Worm (Caenorhabditis elegans) whole organism, early embryonic: ENCODE data around the gene R01H2.8.

ENCODE experiments used
- B0310.2 ChIP-seq: sonication (generic microtip); optimal IDR thresholded peaks from 2 replicates; lab custom pipeline; 2016; ENCODE audit warnings: mild to moderate bottlenecking, missing genetic modification characterization, missing compliant biosample characterization
- F13C5.2 ChIP-seq: sonication (generic microtip); optimal IDR thresholded peaks from 2 replicates; lab custom pipeline; 2017; ENCODE audit warnings: mild to moderate bottlenecking, missing genetic modification characterization, inconsistent platforms, missing compliant biosample characterization
- aly-1 ChIP-seq: sonication (generic microtip); optimal IDR thresholded peaks from 2 replicates; lab custom pipeline; 2016; ENCODE audit warnings: missing genetic modification characterization, missing compliant biosample characterization
- ama-1 ChIP-seq: fragments of 150-350 bp; optimal IDR thresholded peaks from 2 replicates; lab custom pipeline; 2014
- ceh-13 ChIP-seq: fragments of 200-800 bp; sonication (Bioruptor generic); optimal IDR thresholded peaks from 2 replicates; lab custom pipeline; 2018; ENCODE audit warnings: mild to moderate bottlenecking, missing genetic modification characterization, missing compliant biosample characterization
- ceh-36 ChIP-seq: sonication (generic microtip); optimal IDR thresholded peaks from 2 replicates; lab custom pipeline; 2016; ENCODE audit warnings: missing genetic modification characterization, inconsistent platforms, missing compliant biosample characterization
- ets-7 ChIP-seq: sonication (generic microtip); optimal IDR thresholded peaks from 2 replicates; lab custom pipeline; 2016; ENCODE audit warnings: missing genotype, missing genetic modification characterization, missing compliant biosample characterization
- flt-1 ChIP-seq: fragments of 200-800 bp; sonication (Bioruptor generic); IDR thresholded peaks from 2 replicates; pipeline ENCODE4 v1.3.6; 2022; ENCODE audit warnings: missing genetic modification characterization, missing compliant biosample characterization
- hmbx-1 ChIP-seq: sonication (generic microtip); optimal IDR thresholded peaks from 2 replicates; lab custom pipeline; 2016; ENCODE audit warnings: mild to moderate bottlenecking, missing genetic modification characterization, missing compliant biosample characterization
- hmg-4 ChIP-seq: fragments of 200-800 bp; sonication (Bioruptor generic); optimal IDR thresholded peaks from 2 replicates; lab custom pipeline; 2018; ENCODE audit warnings: mild to moderate bottlenecking, missing genetic modification characterization, missing compliant biosample characterization
- hnd-1 ChIP-seq: sonication (generic microtip); optimal IDR thresholded peaks from 2 replicates; lab custom pipeline; 2016; ENCODE audit warnings: missing genetic modification characterization, missing compliant biosample characterization
- pes-1 ChIP-seq: fragments of 200-800 bp; sonication (Bioruptor generic); IDR thresholded peaks from 2 replicates; pipeline ENCODE4 v1.3.6; 2022; ENCODE audit warnings: missing genetic modification reagents, missing genetic modification characterization, missing compliant biosample characterization
- scrt-1 ChIP-seq: fragments of 200-800 bp; sonication (Bioruptor generic); IDR thresholded peaks from 2 replicates; pipeline ENCODE4 v1.3.6; 2022; ENCODE audit warnings: missing genetic modification characterization, missing compliant biosample characterization
- sea-1 ChIP-seq: fragments of 200-800 bp; sonication (Bioruptor generic); conservative IDR thresholded peaks from 2 replicates; pipeline ENCODE4 v1.3.6; 2022; ENCODE audit warnings: missing genetic modification characterization, missing compliant biosample characterization
- tbx-11 ChIP-seq: fragments of 200-800 bp; sonication (Bioruptor generic); IDR thresholded peaks from 2 replicates; pipeline ENCODE4 v1.3.6; 2022; ENCODE audit warnings: missing genetic modification characterization, missing compliant biosample characterization
- tbx-37 ChIP-seq: fragments of 200-800 bp; sonication (Bioruptor generic); conservative IDR thresholded peaks from 2 replicates; pipeline ENCODE4 v1.3.6; 2022; ENCODE audit warnings: missing genetic modification reagents, missing genetic modification characterization, missing compliant biosample characterization
- tra-4 ChIP-seq: sonication (generic microtip); optimal IDR thresholded peaks from 2 replicates; lab custom pipeline; 2017; ENCODE audit warnings: missing genetic modification characterization, missing compliant biosample characterization

Gene R01H2.8

DNA sequence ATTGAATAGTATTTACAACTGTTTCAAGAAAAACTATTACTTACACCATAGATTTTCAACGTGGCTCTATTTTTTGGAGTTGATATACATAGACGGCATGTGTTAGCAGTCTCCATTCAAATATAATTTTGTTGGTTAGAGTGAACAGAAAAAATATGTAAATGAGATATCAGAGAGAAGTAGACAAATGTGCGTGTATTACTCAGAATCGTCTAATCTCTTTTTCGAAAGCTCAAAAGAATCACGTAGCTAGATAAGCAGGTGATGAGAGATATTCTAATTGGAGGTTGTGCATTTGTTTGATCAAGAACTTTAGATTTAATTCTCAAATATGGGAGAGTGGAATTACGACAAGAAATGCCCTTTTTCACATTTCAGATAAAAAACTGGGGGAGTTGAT is 21.7 kb downstream of the R01H2.8 start, which contains the start of gene ZK418.10:
ZK418.10 (minus strand) TSS at position 148 of the 400 bp plus-strand sequence.
- no peak for TF ChIP-seq tbx-37 (GFP tag; lab: Robert Waterston, UW)
- no peak for TF ChIP-seq scrt-1 (GFP tag; lab: Robert Waterston, UW)
- TF ChIP-seq flt-1 (GFP tag; lab: Robert Waterston, UW): no peak
- no peak for TF ChIP-seq hnd-1
- TF ChIP-seq tra-4: no peak
- no peak for TF ChIP-seq ets-7 (tag; lab: Kevin White, UChicago)
- no peak for TF ChIP-seq F13C5.2 (tag; lab: Kevin White, UChicago)
- no peak for TF ChIP-seq B0310.2
- no peak for TF ChIP-seq pes-1 (GFP tag; lab: Robert Waterston, UW)
- no peak for TF ChIP-seq tbx-11 (GFP tag; lab: Robert Waterston, UW)
- TF ChIP-seq ama-1: no peak
- TF ChIP-seq aly-1 (tag; lab: Kevin White, UChicago): no peak
- TF ChIP-seq hmg-4: no peak

- no peak for TF ChIP-seq ceh-13
- TF ChIP-seq hmg-4: no peak
- no peak for TF ChIP-seq flt-1 (GFP tag; lab: Robert Waterston, UW)
- TF ChIP-seq hnd-1: no peak
- TF ChIP-seq ama-1: no peak
- no peak for TF ChIP-seq tbx-11 (GFP tag; lab: Robert Waterston, UW)
- TF ChIP-seq F13C5.2 (tag; lab: Kevin White, UChicago): no peak
- no peak for TF ChIP-seq tbx-37 (GFP tag; lab: Robert Waterston, UW)
- no peak for TF ChIP-seq sea-1 (GFP tag; lab: Robert Waterston, UW)
- TF ChIP-seq ceh-36 (tag; lab: Kevin White, UChicago): no peak
- no peak for TF ChIP-seq ets-7 (tag; lab: Kevin White, UChicago)
- TF ChIP-seq aly-1 (tag; lab: Kevin White, UChicago): no peak
- no peak for TF ChIP-seq hmbx-1 (tag; lab: Kevin White, UChicago)
- TF ChIP-seq scrt-1 (GFP tag; lab: Robert Waterston, UW): no peak
Measured at ce11 chrIII:7091042-7091441, 22.2 kb downstream of the R01H2.8 start, which contains the start of gene ZK418.2. TSS of gene ZK418.2 (plus strand) at chrIII:7091342.

ce11 chrIII:7095156-7095555 is 26.3 kb downstream of the R01H2.8 start, which contains the start of gene nhr-9:
TSS of gene nhr-9 (plus strand) at chrIII:7095462.
- TF ChIP-seq tra-4 (no peak), scrt-1 (GFP tag; lab: Robert Waterston, UW) (no peak), ets-7 (tag; lab: Kevin White, UChicago) (no peak), B0310.2 (no peak), aly-1 (tag; lab: Kevin White, UChicago) (no peak), sea-1 (GFP tag; lab: Robert Waterston, UW) (no peak), ceh-13 (no peak)

DNA sequence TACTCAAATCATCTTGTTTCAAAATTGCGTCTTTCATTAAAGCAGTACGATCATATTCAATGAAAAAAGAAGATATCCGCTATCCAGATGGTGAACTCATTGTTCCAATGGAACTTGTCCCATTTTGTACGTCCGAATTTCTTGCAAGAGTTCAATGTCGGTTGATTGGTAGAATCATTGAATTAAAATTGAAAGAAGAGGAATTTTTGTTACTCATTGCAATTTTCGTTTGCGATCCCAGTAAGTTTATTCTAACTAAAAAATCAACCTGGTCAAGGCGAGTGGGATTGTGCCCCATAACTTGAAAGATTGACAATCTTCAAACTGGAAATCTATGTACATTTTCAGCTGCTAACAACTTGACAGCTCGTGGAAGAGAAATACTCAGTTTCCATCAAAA is 27.6 kb downstream of the R01H2.8 start:
- TF ChIP-seq hmbx-1 (tag; lab: Kevin White, UChicago) (no peak), F13C5.2 (tag; lab: Kevin White, UChicago) (no peak), ceh-13 (no peak), tbx-11 (GFP tag; lab: Robert Waterston, UW) (no peak), tbx-37 (GFP tag; lab: Robert Waterston, UW) (no peak), ceh-36 (tag; lab: Kevin White, UChicago) (no peak), B0310.2 (no peak), aly-1 (tag; lab: Kevin White, UChicago) (no peak), scrt-1 (GFP tag; lab: Robert Waterston, UW) (no peak), ama-1 (no peak)

ce11 chrIII:7100001-7100400 is 31.1 kb downstream of the R01H2.8 start, which contains the start of gene ZK418.11:
TSS of gene ZK418.11 (plus strand) at chrIII:7100289.
- TF ChIP-seq hnd-1 (no peak), pes-1 (GFP tag; lab: Robert Waterston, UW) (no peak), hmbx-1 (tag; lab: Kevin White, UChicago) (no peak), tra-4 (no peak), aly-1 (tag; lab: Kevin White, UChicago) (no peak), hmg-4 (no peak), scrt-1 (GFP tag; lab: Robert Waterston, UW) (no peak)

DNA sequence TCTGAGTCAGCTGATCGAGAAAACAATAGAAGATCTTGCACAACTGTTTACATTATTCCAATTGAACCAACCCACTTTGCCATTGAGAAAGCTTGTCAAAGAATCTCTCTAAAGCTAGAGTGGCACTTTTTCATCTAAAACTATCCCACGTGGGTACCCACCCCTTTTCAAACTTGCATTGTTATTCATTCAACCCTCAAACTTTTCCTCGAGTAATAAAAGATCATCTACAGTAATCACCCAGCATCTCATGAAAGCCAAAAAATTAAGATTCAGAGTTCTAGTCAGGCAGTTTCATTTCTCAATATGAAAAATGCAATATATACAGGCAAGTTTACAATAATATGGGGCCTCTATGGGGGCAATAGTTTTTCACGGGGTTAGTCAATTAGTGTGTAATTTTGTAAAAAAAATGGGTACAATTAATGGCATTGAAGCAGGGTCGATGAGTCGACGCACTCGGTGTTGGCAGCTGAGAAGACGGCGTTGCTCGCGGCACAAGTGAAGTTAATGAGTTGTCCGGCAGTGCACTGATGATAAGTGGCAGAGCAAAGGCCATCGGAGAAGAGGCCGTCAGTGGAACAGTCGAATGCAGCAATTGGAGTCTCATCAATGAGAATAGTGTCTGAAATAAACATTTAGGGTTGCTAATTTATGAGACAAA is 33.1 kb downstream of the R01H2.8 start:
- TF ChIP-seq hnd-1 (no peak), sea-1 (GFP tag; lab: Robert Waterston, UW) (no peak), aly-1 (tag; lab: Kevin White, UChicago) (no peak), scrt-1 (GFP tag; lab: Robert Waterston, UW) (no peak), ets-7 (tag; lab: Kevin White, UChicago) (no peak), flt-1 (GFP tag; lab: Robert Waterston, UW) (no peak), tbx-11 (GFP tag; lab: Robert Waterston, UW) (no peak), ama-1 (no peak)

- TF ChIP-seq ceh-36 (tag; lab: Kevin White, UChicago) (no peak), ceh-13 (no peak), flt-1 (GFP tag; lab: Robert Waterston, UW) (no peak), hmg-4 (no peak), hnd-1 (no peak), scrt-1 (GFP tag; lab: Robert Waterston, UW) (no peak), tbx-37 (GFP tag; lab: Robert Waterston, UW) (no peak), pes-1 (GFP tag; lab: Robert Waterston, UW) (no peak), F13C5.2 (tag; lab: Kevin White, UChicago) (no peak), tbx-11 (GFP tag; lab: Robert Waterston, UW) (no peak), ama-1 (no peak)
Measured at ce11 chrIII:7103940-7104440, 35.1 kb downstream of the R01H2.8 start, which contains the start of gene cpg-2. TSS of gene cpg-2 (minus strand) at chrIII:7103990.
